Worm (Caenorhabditis elegans): ENCODE measurements around the gene rnst-2.

ce11 chrV:1027044-1027443, 34.4 kb upstream of the rnst-2 start, which contains the start of gene R09A1.3:
- TF ChIP-seq dve-1 (tag; optimal IDR thresholded peaks at IDR 0.05) (no peak), che-1 (tag; optimal IDR thresholded peaks at IDR 0.05) (no peak), eyg-1 (tag; optimal IDR thresholded peaks at IDR 0.05) (no peak), lin-11 (tag; optimal IDR thresholded peaks at IDR 0.05) (no peak), fkh-10 (GFP tag; optimal IDR thresholded peaks at IDR 0.05) (no peak), sdc-2 (tag; optimal IDR thresholded peaks at IDR 0.05) (no peak)
